Worm (Caenorhabditis elegans) whole organism, young adult: ENCODE results near the gene ugt-9.

Experiments used
- B0019.2 ChIP-seq: fragments of 200-800 bp; sonication (Bioruptor generic); conservative IDR thresholded peaks from 2 replicates; pipeline ENCODE4 v1.3.6; 2022; ENCODE audit warnings: missing genetic modification reagents, missing genetic modification characterization, missing compliant biosample characterization
- F57A8.1 ChIP-seq: fragments of 200-800 bp; sonication (Bioruptor generic); optimal IDR thresholded peaks from 2 replicates; lab custom pipeline; 2018; ENCODE audit warnings: mild to moderate bottlenecking, missing genetic modification characterization, moderate library complexity, missing compliant biosample characterization
- K12H6.12 ChIP-seq: fragments of 200-800 bp; sonication (Bioruptor generic); optimal IDR thresholded peaks from 2 replicates; lab custom pipeline; 2018; ENCODE audit warnings: mild to moderate bottlenecking, missing genetic modification characterization, missing compliant biosample characterization
- T07F8.4 ChIP-seq: sonication (generic microtip); optimal IDR thresholded peaks from 2 replicates; lab custom pipeline; 2016; ENCODE audit warnings: mild to moderate bottlenecking, missing genetic modification characterization, moderate library complexity, missing compliant biosample characterization
- Y53F4B.3 ChIP-seq: fragments of 200-800 bp; sonication (Bioruptor generic); IDR thresholded peaks from 2 replicates; pipeline ENCODE4 v1.3.6; 2022; ENCODE audit warnings: missing genetic modification reagents, missing genetic modification characterization, missing compliant biosample characterization
- Y56A3A.18 ChIP-seq: fragments of 200-800 bp; sonication (Bioruptor generic); IDR thresholded peaks from 2 replicates; pipeline ENCODE4 v1.3.6; 2022; ENCODE audit warnings: missing genetic modification reagents, missing genetic modification characterization, missing compliant biosample characterization
- ZK185.1 ChIP-seq: sonication (generic microtip); optimal IDR thresholded peaks from 2 replicates; lab custom pipeline; 2016; ENCODE audit warnings: mild to moderate bottlenecking, missing genetic modification characterization, missing compliant biosample characterization; ENCODE audit not compliant: poor library complexity, severe bottlenecking
- atf-7 ChIP-seq: sonication (generic microtip); optimal IDR thresholded peaks from 2 replicates; lab custom pipeline; 2017; ENCODE audit warnings: mild to moderate bottlenecking, missing genetic modification characterization, missing compliant biosample characterization
- bed-2 ChIP-seq: fragments of 200-800 bp; sonication (Bioruptor generic); IDR thresholded peaks from 2 replicates; pipeline ENCODE4 v1.3.6; 2022; ENCODE audit warnings: missing genetic modification reagents, missing genetic modification characterization, missing compliant biosample characterization
- ceh-27 ChIP-seq: fragments of 200-800 bp; sonication (Bioruptor generic); optimal IDR thresholded peaks from 2 replicates; lab custom pipeline; 2018; ENCODE audit warnings: mild to moderate bottlenecking, missing genetic modification characterization, moderate library complexity, missing compliant biosample characterization
- ceh-40 ChIP-seq: fragments of 200-800 bp; sonication (Bioruptor generic); IDR thresholded peaks from 2 replicates; pipeline ENCODE4 v1.3.6; 2022; ENCODE audit warnings: missing genetic modification characterization, missing compliant biosample characterization
- dox-1 ChIP-seq: fragments of 200-800 bp; sonication (Bioruptor generic); IDR thresholded peaks from 2 replicates; pipeline ENCODE4 v1.3.6; 2022; ENCODE audit warnings: missing genetic modification reagents, missing genetic modification characterization, missing compliant biosample characterization
- efl-1 ChIP-seq: fragments of 150-350 bp; optimal IDR thresholded peaks from 2 replicates; lab custom pipeline; 2014; ENCODE audit warnings: missing biosample characterization, missing genetic modification reagents, missing genetic modification characterization
- egrh-3 ChIP-seq: fragments of 200-800 bp; sonication (Bioruptor generic); IDR thresholded peaks from 2 replicates; pipeline ENCODE4 v1.3.6; 2022; ENCODE audit warnings: missing genetic modification reagents, missing genetic modification characterization, missing compliant biosample characterization
- ets-4 ChIP-seq: fragments of 200-800 bp; sonication (Bioruptor generic); optimal IDR thresholded peaks from 2 replicates; lab custom pipeline; 2018; ENCODE audit warnings: mild to moderate bottlenecking, missing genetic modification characterization, missing compliant biosample characterization
- fkh-3 ChIP-seq: sonication (generic microtip); optimal IDR thresholded peaks from 2 replicates; lab custom pipeline; 2016; ENCODE audit warnings: mild to moderate bottlenecking, missing genetic modification characterization, missing compliant biosample characterization
- him-1 ChIP-seq: sonication (generic microtip); optimal IDR thresholded peaks from 2 replicates; lab custom pipeline; 2016; ENCODE audit warnings: missing genotype, missing genetic modification reagents, missing genetic modification characterization, missing compliant biosample characterization
- hlh-26 ChIP-seq: fragments of 200-800 bp; sonication (Bioruptor generic); conservative IDR thresholded peaks from 2 replicates; pipeline ENCODE4 v1.3.6; 2022; ENCODE audit warnings: missing genetic modification reagents, missing genetic modification characterization, missing compliant biosample characterization
- hrde-1 ChIP-seq: sonication (generic microtip); optimal IDR thresholded peaks from 2 replicates; lab custom pipeline; 2016; ENCODE audit warnings: missing genetic modification characterization, mild to moderate bottlenecking, missing compliant biosample characterization, moderate library complexity, missing genotype, missing genetic modification reagents, borderline replicate concordance
- madf-8 ChIP-seq: fragments of 200-800 bp; sonication (Bioruptor generic); conservative IDR thresholded peaks from 2 replicates; pipeline ENCODE4 v1.3.6; 2022; ENCODE audit warnings: missing genetic modification reagents, missing genetic modification characterization, missing compliant biosample characterization
- nfya-1 ChIP-seq: sonication (generic microtip); optimal IDR thresholded peaks from 2 replicates; lab custom pipeline; 2017; ENCODE audit warnings: antibody characterized with exemption, missing compliant biosample characterization, missing genetic modification characterization, borderline replicate concordance; ENCODE audit not compliant: insufficient read depth
- nhr-179 ChIP-seq: sonication (generic microtip); optimal IDR thresholded peaks from 2 replicates; lab custom pipeline; 2016; ENCODE audit warnings: mild to moderate bottlenecking, missing genetic modification characterization, missing compliant biosample characterization
- nhr-80 ChIP-seq: sonication (generic microtip); optimal IDR thresholded peaks from 2 replicates; lab custom pipeline; 2016; ENCODE audit warnings: missing genetic modification characterization, missing compliant biosample characterization
- rpc-1 ChIP-seq, 2 experiments: fragments of 150-350 bp in 1 of 2; sonication (generic microtip) in 1 of 2; optimal IDR thresholded peaks; 2 replicates each; lab custom pipeline; 2014 to 2018; ENCODE audit warnings: missing biosample characterization in 1 of 2, missing genetic modification characterization in 1 of 2, missing genetic modification reagents in 1 of 2, missing genotype in 1 of 2
- sdz-38 ChIP-seq: sonication (generic microtip); optimal IDR thresholded peaks from 2 replicates; lab custom pipeline; 2016; ENCODE audit warnings: missing genotype, missing genetic modification characterization, missing compliant biosample characterization
- sea-2 ChIP-seq: fragments of 200-800 bp; sonication (Bioruptor generic); IDR thresholded peaks from 2 replicates; pipeline ENCODE4 v1.3.6; 2022; ENCODE audit warnings: missing genetic modification characterization, missing compliant biosample characterization
- snpc-1.3 ChIP-seq: sonication (generic microtip); optimal IDR thresholded peaks from 2 replicates; lab custom pipeline; 2017; ENCODE audit warnings: missing genetic modification characterization, mild to moderate bottlenecking, missing compliant biosample characterization, antibody characterized with exemption, moderate library complexity, missing genotype, missing genetic modification reagents; ENCODE audit not compliant: insufficient read depth
- sptf-2 ChIP-seq: fragments of 200-800 bp; sonication (Bioruptor generic); optimal IDR thresholded peaks from 2 replicates; lab custom pipeline; 2018; ENCODE audit warnings: mild to moderate bottlenecking, missing genetic modification characterization, missing compliant biosample characterization
- xnd-1 ChIP-seq: sonication (generic microtip); optimal IDR thresholded peaks from 2 replicates; lab custom pipeline; 2016; ENCODE audit warnings: missing genotype, missing genetic modification reagents, missing genetic modification characterization, missing compliant biosample characterization
- zim-3 ChIP-seq: sonication (generic microtip); optimal IDR thresholded peaks from 2 replicates; lab custom pipeline; 2017; ENCODE audit warnings: mild to moderate bottlenecking, missing genetic modification characterization, moderate library complexity, missing compliant biosample characterization
- ztf-28 ChIP-seq: fragments of 200-800 bp; sonication (Bioruptor generic); IDR thresholded peaks from 2 replicates; pipeline ENCODE4 v1.3.6; 2022; ENCODE audit warnings: missing genetic modification reagents, missing genetic modification characterization, missing compliant biosample characterization

The ugt-9 gene

ce11 chrV:4933268-4933667 is 37.4 kb downstream of the ugt-9 start:
- TF ChIP-seq xnd-1 (tag; lab: Kevin White, UChicago), result no peak
- no peak for TF ChIP-seq hrde-1 (tag; lab: Kevin White, UChicago)
- no peak for TF ChIP-seq nhr-80 (tag; lab: Kevin White, UChicago)
- no peak for TF ChIP-seq F57A8.1 (GFP tag; lab: Kevin White, UChicago)
- no peak for TF ChIP-seq K12H6.12 (tag; lab: Kevin White, UChicago)
- TF ChIP-seq sea-2 (GFP tag; lab: Robert Waterston, UW), result no peak
- no peak for TF ChIP-seq egrh-3 (GFP tag; lab: Robert Waterston, UW)
- no peak for TF ChIP-seq hlh-26
- TF ChIP-seq Y56A3A.18, result no peak
- TF ChIP-seq efl-1 (GFP tag; lab: Kevin White, UChicago), result no peak

- TF ChIP-seq zim-3 (tag; lab: Kevin White, UChicago) (no peak), ceh-40 (GFP tag; lab: Robert Waterston, UW) (no peak), snpc-1.3 (tag; lab: Kevin White, UChicago) (no peak), madf-8 (GFP tag; lab: Robert Waterston, UW) (no peak), rpc-1 (optimal IDR thresholded peaks at IDR 0.05; lab: Kevin White, UChicago) (no peak), rpc-1 (tag; optimal IDR thresholded peaks at IDR 0.05; lab: Kevin White, UChicago) (no peak), ets-4 (GFP tag; lab: Kevin White, UChicago) (no peak), fkh-3 (tag; lab: Kevin White, UChicago) (no peak)
Observed at ce11 chrV:4934406-4934805, 38.6 kb downstream of the ugt-9 start, which contains the start of gene catp-2. TSS of gene catp-2 (plus strand) at chrV:4934706.

ce11 chrV:4935096-4935495 is 39.2 kb downstream of the ugt-9 start:
- TF ChIP-seq Y53F4B.3, result no peak
- TF ChIP-seq ceh-27 (GFP tag; lab: Kevin White, UChicago), result no peak

ce11 chrV:4937337-4937736 is 41.5 kb downstream of the ugt-9 start:
- no peak for TF ChIP-seq dox-1 (GFP tag; lab: Robert Waterston, UW)
- no peak for TF ChIP-seq ZK185.1 (tag; lab: Kevin White, UChicago)
- no peak for TF ChIP-seq ztf-28
- no peak for TF ChIP-seq T07F8.4
- TF ChIP-seq atf-7 (tag; lab: Kevin White, UChicago), result no peak
- TF ChIP-seq sptf-2, result no peak
- no peak for TF ChIP-seq ets-4 (GFP tag; lab: Kevin White, UChicago)
- TF ChIP-seq bed-2 (GFP tag; lab: Robert Waterston, UW), result no peak
- TF ChIP-seq him-1 (tag; lab: Kevin White, UChicago), result no peak
- no peak for TF ChIP-seq Y53F4B.3
- TF ChIP-seq, all 124 proteins: peak for 0

- no peak for TF ChIP-seq Y56A3A.18
- TF ChIP-seq nhr-179 (tag; lab: Kevin White, UChicago), result no peak
- no peak for TF ChIP-seq B0019.2 (GFP tag; lab: Robert Waterston, UW)
- no peak for TF ChIP-seq nfya-1 (tag; lab: Kevin White, UChicago)
- no peak for TF ChIP-seq sdz-38 (tag; lab: Kevin White, UChicago)
Observed at ce11 chrV:4944219-4944618, 48.4 kb downstream of the ugt-9 start, which contains the start of gene str-211. TSS of gene str-211 (minus strand) at chrV:4944319.
